Worm (Caenorhabditis elegans) whole organism, L2 larva: ENCODE measurements around the gene tbb-2.

Source experiments
- R02D3.7 ChIP-seq: fragments of 150-350 bp; optimal IDR thresholded peaks from 2 replicates; lab custom pipeline; 2014; ENCODE audit warnings: missing biosample characterization, missing genetic modification characterization
- Y55F3AM.14 ChIP-seq: fragments of 200-800 bp; sonication (Bioruptor generic); optimal IDR thresholded peaks from 2 replicates; lab custom pipeline; 2018; ENCODE audit warnings: mild to moderate bottlenecking, missing genetic modification characterization, missing compliant biosample characterization
- ZK546.5 ChIP-seq: sonication (generic microtip); optimal IDR thresholded peaks from 2 replicates; lab custom pipeline; 2017; ENCODE audit warnings: missing biosample characterization, missing genetic modification characterization
- aly-2 ChIP-seq: fragments of 150-350 bp; optimal IDR thresholded peaks from 2 replicates; lab custom pipeline; 2014; ENCODE audit warnings: missing biosample characterization, missing genetic modification characterization
- ama-1 ChIP-seq: fragments of 150-350 bp; optimal IDR thresholded peaks from 2 replicates; lab custom pipeline; 2018; ENCODE audit warnings: inconsistent platforms
- blmp-1 ChIP-seq: sonication (generic microtip); optimal IDR thresholded peaks from 2 replicates; lab custom pipeline; 2017; ENCODE audit warnings: missing genetic modification characterization, mild to moderate bottlenecking, missing compliant biosample characterization, antibody characterized with exemption, moderate library complexity; ENCODE audit not compliant: insufficient read depth
- ceh-16 ChIP-seq: fragments of 150-350 bp; optimal IDR thresholded peaks from 2 replicates; lab custom pipeline; 2014; ENCODE audit warnings: missing biosample characterization, missing genetic modification characterization
- ceh-82 ChIP-seq: fragments of 150-350 bp; optimal IDR thresholded peaks from 2 replicates; lab custom pipeline; 2014; ENCODE audit warnings: missing biosample characterization, missing genetic modification characterization
- dmd-4 ChIP-seq: sonication (generic microtip); optimal IDR thresholded peaks from 2 replicates; lab custom pipeline; 2017; ENCODE audit warnings: missing biosample characterization, missing genetic modification characterization
- egl-27 ChIP-seq: sonication (generic microtip); optimal IDR thresholded peaks from 3 replicates; lab custom pipeline; 2017; ENCODE audit warnings: missing biosample characterization, missing genetic modification reagents, missing genetic modification characterization
- elt-1 ChIP-seq: fragments of 150-350 bp; optimal IDR thresholded peaks from 2 replicates; lab custom pipeline; 2014; ENCODE audit warnings: missing biosample characterization, missing genetic modification characterization
- fos-1 ChIP-seq: fragments of 150-350 bp; optimal IDR thresholded peaks from 2 replicates; lab custom pipeline; 2014; ENCODE audit warnings: missing biosample characterization, missing genetic modification characterization
- gmeb-1 ChIP-seq: fragments of 150-350 bp; optimal IDR thresholded peaks from 2 replicates; lab custom pipeline; 2014; ENCODE audit warnings: missing biosample characterization, missing genetic modification characterization
- lin-11 ChIP-seq: fragments of 150-350 bp; sonication (generic microtip); optimal IDR thresholded peaks from 2 replicates; lab custom pipeline; 2014; ENCODE audit warnings: missing biosample characterization, missing genetic modification characterization, inconsistent platforms, mixed read lengths
- lin-13 ChIP-seq: fragments of 150-350 bp; optimal IDR thresholded peaks from 2 replicates; lab custom pipeline; 2014; ENCODE audit warnings: missing biosample characterization, missing genetic modification reagents, missing genetic modification characterization
- lin-39 ChIP-seq: fragments of 150-350 bp; optimal IDR thresholded peaks from 2 replicates; lab custom pipeline; 2014; ENCODE audit warnings: missing biosample characterization, missing genetic modification reagents, missing genetic modification characterization
- lsy-2 ChIP-seq, 2 experiments: fragments of 150-350 bp in 1 of 2; sonication (generic microtip) in 1 of 2; optimal IDR thresholded peaks; 2 replicates each; lab custom pipeline; 2014 to 2017; ENCODE audit warnings: missing biosample characterization in 2 of 2, missing genetic modification characterization in 2 of 2
- mab-5 ChIP-seq: fragments of 150-350 bp; optimal IDR thresholded peaks from 2 replicates; lab custom pipeline; 2014; ENCODE audit warnings: missing biosample characterization, missing genetic modification characterization
- nhr-10 ChIP-seq: sonication (generic microtip); optimal IDR thresholded peaks from 2 replicates; lab custom pipeline; 2017; ENCODE audit warnings: missing biosample characterization, missing genetic modification characterization
- nhr-11 ChIP-seq: fragments of 150-350 bp; optimal IDR thresholded peaks from 2 replicates; lab custom pipeline; 2014; ENCODE audit warnings: missing biosample characterization, missing genetic modification characterization
- nhr-12 ChIP-seq: fragments of 150-350 bp; optimal IDR thresholded peaks from 2 replicates; lab custom pipeline; 2014; ENCODE audit warnings: missing biosample characterization, missing genetic modification characterization
- nhr-129 ChIP-seq: fragments of 150-350 bp; optimal IDR thresholded peaks from 2 replicates; lab custom pipeline; 2014; ENCODE audit warnings: missing biosample characterization, missing genetic modification characterization
- nhr-21 ChIP-seq: fragments of 150-350 bp; optimal IDR thresholded peaks from 2 replicates; lab custom pipeline; 2014; ENCODE audit warnings: missing biosample characterization, missing genetic modification characterization
- nhr-23 ChIP-seq: fragments of 150-350 bp; optimal IDR thresholded peaks from 2 replicates; lab custom pipeline; 2014; ENCODE audit warnings: missing biosample characterization, missing genetic modification reagents, missing genetic modification characterization
- nhr-237 ChIP-seq: fragments of 150-350 bp; optimal IDR thresholded peaks from 2 replicates; lab custom pipeline; 2014; ENCODE audit warnings: missing biosample characterization, missing genetic modification characterization
- nhr-25 ChIP-seq: fragments of 150-350 bp; sonication (generic microtip); optimal IDR thresholded peaks from 3 replicates; lab custom pipeline; 2014; ENCODE audit warnings: missing biosample characterization, missing genetic modification characterization
- nhr-6 ChIP-seq: fragments of 150-350 bp; optimal IDR thresholded peaks from 2 replicates; lab custom pipeline; 2014; ENCODE audit warnings: missing biosample characterization, missing genetic modification characterization
- nhr-77 ChIP-seq: fragments of 150-350 bp; optimal IDR thresholded peaks from 2 replicates; lab custom pipeline; 2014; ENCODE audit warnings: missing biosample characterization, missing genetic modification characterization
- peb-1 ChIP-seq: fragments of 150-350 bp; optimal IDR thresholded peaks from 2 replicates; lab custom pipeline; 2014; ENCODE audit warnings: missing biosample characterization, missing genetic modification characterization
- sem-4 ChIP-seq: fragments of 150-350 bp; optimal IDR thresholded peaks from 2 replicates; lab custom pipeline; 2014; ENCODE audit warnings: missing biosample characterization, missing genetic modification reagents, missing genetic modification characterization
- sma-3 ChIP-seq: sonication (generic microtip); optimal IDR thresholded peaks from 2 replicates; lab custom pipeline; 2016; ENCODE audit warnings: missing genetic modification reagents, missing genetic modification characterization, missing compliant biosample characterization
- snpc-4 ChIP-seq: fragments of 150-350 bp; optimal IDR thresholded peaks from 2 replicates; lab custom pipeline; 2014; ENCODE audit warnings: missing biosample characterization, missing genetic modification characterization
- unc-39 ChIP-seq: fragments of 150-350 bp; optimal IDR thresholded peaks from 2 replicates; lab custom pipeline; 2014; ENCODE audit warnings: missing biosample characterization, missing genetic modification characterization
- unc-55 ChIP-seq: fragments of 150-350 bp; sonication (generic microtip); optimal IDR thresholded peaks from 3 replicates; lab custom pipeline; 2014; ENCODE audit warnings: missing biosample characterization, missing genetic modification reagents, missing genetic modification characterization
- unc-62 ChIP-seq: fragments of 150-350 bp; optimal IDR thresholded peaks from 2 replicates; lab custom pipeline; 2014; ENCODE audit warnings: missing biosample characterization, missing genetic modification reagents, missing genetic modification characterization
- zag-1 ChIP-seq: fragments of 150-350 bp; optimal IDR thresholded peaks from 2 replicates; lab custom pipeline; 2014; ENCODE audit warnings: missing biosample characterization, missing genetic modification characterization
- ztf-1 ChIP-seq: fragments of 200-800 bp; sonication (Bioruptor generic); conservative IDR thresholded peaks from 2 replicates; pipeline ENCODE4 v1.3.6; 2022; ENCODE audit warnings: missing genetic modification characterization, missing compliant biosample characterization
- ztf-11 ChIP-seq: sonication (generic microtip); optimal IDR thresholded peaks from 2 replicates; lab custom pipeline; 2017; ENCODE audit warnings: missing biosample characterization, missing genetic modification characterization
- ztf-4 ChIP-seq: fragments of 150-350 bp; optimal IDR thresholded peaks from 2 replicates; lab custom pipeline; 2014; ENCODE audit warnings: missing biosample characterization, missing genetic modification characterization

Gene tbb-2

ce11 chrIII:4013061-4013460, 4.4 kb downstream of the tbb-2 start:
- TF ChIP-seq sem-4 (tag; lab: Kevin White, UChicago), result no peak
- no peak for TF ChIP-seq unc-39 (tag; lab: Kevin White, UChicago)
- no peak for TF ChIP-seq ZK546.5
- TF ChIP-seq ztf-4 (tag; lab: Kevin White, UChicago), result no peak
- TF ChIP-seq snpc-4 (tag; lab: Kevin White, UChicago), result no peak
- TF ChIP-seq nhr-11 (tag; lab: Kevin White, UChicago), result no peak
- TF ChIP-seq peb-1, result no peak
- TF ChIP-seq unc-62 (GFP tag; lab: Kevin White, UChicago), result no peak
- TF ChIP-seq nhr-23 (tag; lab: Kevin White, UChicago), result no peak
- no peak for TF ChIP-seq nhr-12 (tag; lab: Kevin White, UChicago)
- no peak for TF ChIP-seq nhr-77 (tag; lab: Kevin White, UChicago)
- no peak for TF ChIP-seq elt-1
- no peak for TF ChIP-seq nhr-25
- no peak for TF ChIP-seq fos-1
- TF ChIP-seq nhr-129 (tag; lab: Kevin White, UChicago), result no peak

ce11 chrIII:4012036-4012435, 5.4 kb downstream of the tbb-2 start, which contains the start of gene C36E8.4:
Gene C36E8.4 (plus strand): TSS chrIII:4012336.
- TF ChIP-seq sma-3 (no peak), zag-1 (no peak), ztf-4 (tag; lab: Kevin White, UChicago) (no peak), aly-2 (tag; lab: Kevin White, UChicago) (no peak), ceh-16 (tag; lab: Kevin White, UChicago) (no peak), nhr-10 (tag; lab: Kevin White, UChicago) (no peak), ztf-1 (GFP tag; lab: Robert Waterston, UW) (no peak), lin-13 (no peak), Y55F3AM.14 (GFP tag; lab: Kevin White, UChicago) (no peak), snpc-4 (tag; lab: Kevin White, UChicago) (no peak), peb-1 (no peak), nhr-237 (no peak), mab-5 (no peak), R02D3.7 (tag; lab: Kevin White, UChicago) (no peak), ztf-11 (tag; lab: Kevin White, UChicago) (no peak), nhr-129 (tag; lab: Kevin White, UChicago) (no peak)

ce11 chrIII:4010987-4011386, 6.4 kb downstream of the tbb-2 start:
- peak; percentile 84 for TF ChIP-seq fos-1
- no peak for TF ChIP-seq ceh-16 (tag; lab: Kevin White, UChicago)

- TF ChIP-seq ztf-11 (tag; lab: Kevin White, UChicago) (no peak), ceh-82 (tag; lab: Kevin White, UChicago) (no peak), ztf-4 (tag; lab: Kevin White, UChicago) (no peak), sem-4 (tag; lab: Kevin White, UChicago) (no peak), blmp-1 (no peak), ceh-16 (tag; lab: Kevin White, UChicago) (peak; percentile 37), nhr-129 (tag; lab: Kevin White, UChicago) (peak; percentile 13), Y55F3AM.14 (GFP tag; lab: Kevin White, UChicago) (no peak), snpc-4 (tag; lab: Kevin White, UChicago) (no peak), nhr-21 (tag; lab: Kevin White, UChicago) (no peak), nhr-12 (tag; lab: Kevin White, UChicago) (no peak), dmd-4 (no peak), lsy-2 (tag; optimal IDR thresholded peaks at IDR 0.05; lab: Kevin White, UChicago) (peak in 1 of 2 experiments; percentile 43), sma-3 (peak; percentile 5), lin-39 (no peak), nhr-25 (peak; percentile 7), fos-1 (peak; percentile 7), ama-1 (lab: Kevin White, UChicago) (no peak), egl-27 (tag; lab: Kevin White, UChicago) (peak; percentile 13), nhr-6 (tag; lab: Kevin White, UChicago) (no peak), gmeb-1 (tag; lab: Kevin White, UChicago) (no peak), nhr-11 (tag; lab: Kevin White, UChicago) (no peak), unc-62 (GFP tag; lab: Kevin White, UChicago) (no peak), lin-13 (no peak), lin-11 (tag; lab: Kevin White, UChicago) (no peak), unc-55 (no peak), R02D3.7 (tag; lab: Kevin White, UChicago) (no peak), peb-1 (no peak), aly-2 (tag; lab: Kevin White, UChicago) (no peak)
Measured at ce11 chrIII:4010168-4010567, 7.3 kb downstream of the tbb-2 start.
